Fruit fly (Drosophila melanogaster) whole organism, embryonic: ENCODE measurements around the gene CG17786.

Source experiments
- Atf-2 ChIP-seq: fragments of 200-800 bp; sonication (Bioruptor generic); optimal IDR thresholded peaks from 2 replicates; lab custom pipeline; 2016; ENCODE audit warnings: missing biosample characterization, missing genetic modification characterization
- CG10366 ChIP-seq: fragments of 200-800 bp; sonication (Bioruptor generic); IDR thresholded peaks from 2 replicates; pipeline ENCODE4 v1.3.6; 2022; ENCODE audit warnings: missing biosample characterization, missing genetic modification characterization
- CG11093 ChIP-seq: fragments of 200-800 bp; sonication (Bioruptor generic); IDR thresholded peaks from 3 replicates; pipeline ENCODE4 v1.3.6; 2022; ENCODE audit warnings: missing biosample characterization, missing genetic modification characterization
- CG14441 ChIP-seq: fragments of 200-800 bp; sonication (Bioruptor generic); IDR thresholded peaks from 2 replicates; pipeline ENCODE4 v1.3.6; 2022; ENCODE audit warnings: missing biosample characterization, missing genetic modification characterization
- CG14965 ChIP-seq: fragments of 200-800 bp; sonication (Bioruptor generic); optimal IDR thresholded peaks from 2 replicates; lab custom pipeline; 2016; ENCODE audit warnings: missing biosample characterization, missing genetic modification characterization, borderline replicate concordance
- CG15011 ChIP-seq: fragments of 200-800 bp; sonication (Bioruptor generic); optimal IDR thresholded peaks from 3 replicates; lab custom pipeline; 2018; ENCODE audit warnings: missing biosample characterization, mild to moderate bottlenecking, missing genetic modification characterization
- CG15601 ChIP-seq: fragments of 200-800 bp; sonication (Bioruptor generic); optimal IDR thresholded peaks from 3 replicates; lab custom pipeline; 2019; ENCODE audit warnings: missing biosample characterization, mild to moderate bottlenecking, missing genetic modification characterization, moderate library complexity
- CG17361 ChIP-seq: fragments of 200-800 bp; sonication (Bioruptor generic); IDR thresholded peaks from 3 replicates; pipeline ENCODE4 v1.3.6; 2022; ENCODE audit warnings: missing biosample characterization, missing genetic modification characterization
- CG18619 ChIP-seq: fragments of 200-800 bp; sonication (Bioruptor generic); optimal IDR thresholded peaks from 3 replicates; lab custom pipeline; 2017; ENCODE audit warnings: missing biosample characterization, mild to moderate bottlenecking, missing genetic modification characterization
- CG2678 ChIP-seq: fragments of 200-800 bp; sonication (Bioruptor generic); optimal IDR thresholded peaks from 3 replicates; lab custom pipeline; 2019; ENCODE audit warnings: missing biosample characterization, mild to moderate bottlenecking, missing genetic modification characterization, moderate library complexity
- CG30020 ChIP-seq: fragments of 200-800 bp; optimal IDR thresholded peaks from 2 replicates; lab custom pipeline; 2019; ENCODE audit warnings: missing biosample characterization, mild to moderate bottlenecking, missing genetic modification characterization, moderate library complexity
- CG3995 ChIP-seq: fragments of 200-800 bp; sonication (Bioruptor generic); optimal IDR thresholded peaks from 3 replicates; lab custom pipeline; 2016; ENCODE audit warnings: missing biosample characterization, missing genetic modification characterization
- CG43689 ChIP-seq: fragments of 200-800 bp; sonication (Bioruptor generic); IDR thresholded peaks from 2 replicates; pipeline ENCODE4 v1.3.6; 2022; ENCODE audit warnings: missing biosample characterization, missing genetic modification characterization
- CG8290 ChIP-seq, 3 experiments: fragments of 200-800 bp; sonication (Bioruptor generic); optimal IDR thresholded peaks; 2 replicates each; lab custom pipeline; 2016 to 2019; ENCODE audit warnings: missing biosample characterization in 3 of 3, missing genetic modification characterization in 3 of 3, mild to moderate bottlenecking in 2 of 3, moderate library complexity in 1 of 3
- CG8388 ChIP-seq: fragments of 200-800 bp; sonication (Bioruptor generic); optimal IDR thresholded peaks from 2 replicates; lab custom pipeline; 2019; ENCODE audit warnings: missing biosample characterization, mild to moderate bottlenecking, missing genetic modification characterization, moderate library complexity
- Chrac-16 ChIP-seq: fragments of 200-800 bp; sonication (Bioruptor generic); optimal IDR thresholded peaks from 3 replicates; lab custom pipeline; 2016; ENCODE audit warnings: missing biosample characterization, missing genetic modification characterization
- D ChIP-seq, 2 experiments: fragments of 200-800 bp in 1 of 2; fragments of >200 bp in 1 of 2; sonication (Bioruptor generic) in 1 of 2; optimal IDR thresholded peaks; 2 replicates in 1 of 2; 3 replicates in 1 of 2; lab custom pipeline; 2017; ENCODE audit warnings: mild to moderate bottlenecking in 1 of 2, missing biosample characterization in 1 of 2, missing genetic modification characterization in 1 of 2, missing genetic modification reagents in 1 of 2
- Dip2 ChIP-seq: fragments of 200-800 bp; sonication (Bioruptor generic); IDR thresholded peaks from 2 replicates; pipeline ENCODE4 v1.3.6; 2022; ENCODE audit warnings: missing biosample characterization, missing genetic modification characterization
- Doc3 ChIP-seq: fragments of 200-800 bp; sonication (Bioruptor generic); IDR thresholded peaks from 3 replicates; pipeline ENCODE4 v1.3.6; 2022; ENCODE audit warnings: missing biosample characterization, missing genetic modification characterization; ENCODE audit not compliant: partially characterized antibody
- Drgx ChIP-seq: fragments of 200-800 bp; sonication (Bioruptor generic); IDR thresholded peaks from 2 replicates; pipeline ENCODE4 v1.3.6; 2022; ENCODE audit warnings: missing biosample characterization, missing genetic modification characterization
- Ets65A ChIP-seq: fragments of 200-800 bp; sonication (Bioruptor generic); peaks from one replicate; lab custom pipeline; 2016; ENCODE audit warnings: missing biosample characterization, missing genetic modification characterization
- Fer2 ChIP-seq: fragments of 200-800 bp; sonication (Bioruptor generic); optimal IDR thresholded peaks from 2 replicates; lab custom pipeline; 2018; ENCODE audit warnings: missing biosample characterization, mild to moderate bottlenecking, missing genetic modification characterization, moderate library complexity
- Fer3 ChIP-seq: fragments of 200-800 bp; sonication (Bioruptor generic); optimal IDR thresholded peaks from 2 replicates; lab custom pipeline; 2018; ENCODE audit warnings: missing biosample characterization, mild to moderate bottlenecking, missing genetic modification characterization, moderate library complexity
- HLH54F ChIP-seq: fragments of 200-800 bp; sonication (Bioruptor generic); optimal IDR thresholded peaks from 3 replicates; lab custom pipeline; 2016; ENCODE audit warnings: missing biosample characterization, missing genetic modification characterization
- HmgZ ChIP-seq: fragments of 200-800 bp; sonication (Bioruptor generic); optimal IDR thresholded peaks from 2 replicates; lab custom pipeline; 2018; ENCODE audit warnings: missing biosample characterization, mild to moderate bottlenecking, missing genetic modification characterization
- Hmx ChIP-seq: fragments of 200-800 bp; sonication (Bioruptor generic); optimal IDR thresholded peaks from 2 replicates; lab custom pipeline; 2016; ENCODE audit warnings: missing biosample characterization, missing genetic modification characterization
- Hr3 ChIP-seq: fragments of 200-800 bp; sonication (Bioruptor generic); optimal IDR thresholded peaks from 3 replicates; lab custom pipeline; 2016; ENCODE audit warnings: missing biosample characterization, missing genetic modification characterization
- Nf-YA ChIP-seq: fragments of 200-800 bp; sonication (Bioruptor generic); IDR thresholded peaks from 2 replicates; pipeline ENCODE4 v1.3.6; 2022; ENCODE audit warnings: missing biosample characterization, missing genetic modification characterization
- Oli ChIP-seq: fragments of 200-800 bp; sonication (Bioruptor generic); optimal IDR thresholded peaks from 2 replicates; lab custom pipeline; 2018; ENCODE audit warnings: missing biosample characterization, mild to moderate bottlenecking, missing genetic modification characterization, moderate library complexity
- Rx ChIP-seq: fragments of 200-800 bp; sonication (Bioruptor generic); IDR thresholded peaks from 2 replicates; pipeline ENCODE4 v1.3.6; 2022; ENCODE audit warnings: missing biosample characterization, missing genetic modification characterization
- Six4 ChIP-seq: fragments of 200-800 bp; sonication (Bioruptor generic); optimal IDR thresholded peaks from 2 replicates; lab custom pipeline; 2016; ENCODE audit warnings: missing biosample characterization, missing genetic modification characterization
- Ssrp ChIP-seq: fragments of 200-800 bp; sonication (Bioruptor generic); optimal IDR thresholded peaks from 2 replicates; lab custom pipeline; 2018; ENCODE audit warnings: missing biosample characterization, mild to moderate bottlenecking, missing genetic modification characterization, moderate library complexity
- YL-1 ChIP-seq: fragments of 200-800 bp; sonication (Bioruptor generic); optimal IDR thresholded peaks from 3 replicates; lab custom pipeline; 2017; ENCODE audit warnings: missing biosample characterization, mild to moderate bottlenecking, missing genetic modification characterization
- ash1 ChIP-seq: fragments of 200-800 bp; sonication (Bioruptor generic); optimal IDR thresholded peaks from 2 replicates; lab custom pipeline; 2018; ENCODE audit warnings: missing biosample characterization, mild to moderate bottlenecking, missing genetic modification characterization
- caup ChIP-seq: fragments of 200-800 bp; sonication (Bioruptor generic); optimal IDR thresholded peaks from 3 replicates; lab custom pipeline; 2017; ENCODE audit warnings: missing biosample characterization, mild to moderate bottlenecking, missing genetic modification characterization, moderate library complexity; ENCODE audit not compliant: severe bottlenecking
- crc ChIP-seq: fragments of 200-800 bp; sonication (Bioruptor generic); optimal IDR thresholded peaks from 2 replicates; lab custom pipeline; 2016; ENCODE audit warnings: missing biosample characterization, missing genetic modification characterization
- dm ChIP-seq: fragments of 200-800 bp; sonication (Bioruptor generic); optimal IDR thresholded peaks from 3 replicates; lab custom pipeline; 2016; ENCODE audit warnings: missing biosample characterization, missing genetic modification characterization
- dmrt11E ChIP-seq: fragments of 200-800 bp; sonication (Bioruptor generic); optimal IDR thresholded peaks from 3 replicates; lab custom pipeline; 2018; ENCODE audit warnings: missing biosample characterization, mild to moderate bottlenecking, missing genetic modification characterization, moderate library complexity
- ems ChIP-seq: fragments of 200-800 bp; sonication (Bioruptor generic); optimal IDR thresholded peaks from 3 replicates; lab custom pipeline; 2016; ENCODE audit warnings: missing biosample characterization, missing genetic modification characterization
- gem ChIP-seq: fragments of 200-800 bp; sonication (Bioruptor generic); optimal IDR thresholded peaks from 2 replicates; lab custom pipeline; 2019; ENCODE audit warnings: missing biosample characterization, mild to moderate bottlenecking, missing genetic modification characterization, moderate library complexity
- nau ChIP-seq: fragments of 200-800 bp; sonication (Bioruptor generic); optimal IDR thresholded peaks from 3 replicates; lab custom pipeline; 2017; ENCODE audit warnings: missing biosample characterization, mild to moderate bottlenecking, missing genetic modification characterization, missing genetic modification reagents
- psq ChIP-seq: fragments of 200-800 bp; sonication (Bioruptor generic); optimal IDR thresholded peaks from 2 replicates; lab custom pipeline; 2017; ENCODE audit warnings: missing biosample characterization, missing genetic modification characterization
- rib ChIP-seq: fragments of 200-800 bp; sonication (Bioruptor generic); IDR thresholded peaks from 2 replicates; pipeline ENCODE4 v1.3.6; 2022; ENCODE audit warnings: missing biosample characterization, missing genetic modification characterization
- sens ChIP-seq: fragments of 200-800 bp; sonication (Bioruptor generic); peaks from one replicate; lab custom pipeline; 2016; ENCODE audit warnings: missing biosample characterization, missing genetic modification characterization
- seq ChIP-seq: fragments of 200-800 bp; sonication (Bioruptor generic); IDR thresholded peaks from 2 replicates; pipeline ENCODE4 v1.3.6; 2022; ENCODE audit warnings: missing biosample characterization, missing genetic modification characterization
- stwl ChIP-seq: fragments of 200-800 bp; sonication (Bioruptor generic); optimal IDR thresholded peaks from 3 replicates; lab custom pipeline; 2018; ENCODE audit warnings: missing biosample characterization, mild to moderate bottlenecking, missing genetic modification characterization, moderate library complexity
- tna ChIP-seq: fragments of 200-800 bp; sonication (Bioruptor generic); IDR thresholded peaks from 2 replicates; pipeline ENCODE4 v1.3.6; 2022; ENCODE audit warnings: missing biosample characterization, missing genetic modification characterization; ENCODE audit not compliant: partially characterized antibody
- twi ChIP-seq: fragments of 200-800 bp; optimal IDR thresholded peaks from 2 replicates; lab custom pipeline; 2019; ENCODE audit warnings: missing biosample characterization, mild to moderate bottlenecking, missing genetic modification characterization, moderate library complexity
- unc-4 ChIP-seq: fragments of 200-800 bp; sonication (Bioruptor generic); IDR thresholded peaks from 2 replicates; pipeline ENCODE4 v1.3.6; 2022; ENCODE audit warnings: missing biosample characterization, missing genetic modification characterization; ENCODE audit not compliant: partially characterized antibody
- vvl ChIP-seq: fragments of 200-800 bp; sonication (Bioruptor generic); IDR thresholded peaks from 2 replicates; pipeline ENCODE4 v1.3.6; 2022; ENCODE audit warnings: missing biosample characterization, missing genetic modification characterization

Gene CG17786

dm6 chr3R:24226744-24227143, 8.2 kb upstream of the CG17786 start, which contains the start of the genes Spps and CG13609 (continued):
- TF ChIP-seq Nf-YA (GFP tag; lab: Robert Waterston, UW): 0 out of 2 replicates have a peak, but pooled peaks have one; percentile 20
- no peak for TF ChIP-seq Drgx (GFP tag; lab: Robert Waterston, UW)
- no peak for TF ChIP-seq Chrac-16
- TF ChIP-seq CG8388: no peak
- TF ChIP-seq tna (GFP tag; lab: Robert Waterston, UW): peak; percentile 93
- TF ChIP-seq Fer3 (tag; lab: Kevin White, UChicago): no peak
- TF ChIP-seq twi (tag; lab: Kevin White, UChicago): no peak
- no peak for TF ChIP-seq sens (GFP tag; lab: Kevin White, UChicago)
- TF ChIP-seq ems (GFP tag; lab: Kevin White, UChicago): peak; percentile 1
- no peak for TF ChIP-seq Rx (GFP tag; lab: Robert Waterston, UW)
- no peak for TF ChIP-seq Dip2 (GFP tag; lab: Robert Waterston, UW)
- TF ChIP-seq HLH54F (GFP tag; lab: Kevin White, UChicago): no peak
- TF ChIP-seq HmgZ (tag; lab: Kevin White, UChicago): peak; percentile 71
- TF ChIP-seq Oli (tag; lab: Kevin White, UChicago): no peak
- TF ChIP-seq YL-1 (GFP tag; lab: Kevin White, UChicago): peak; percentile 89
- peak; percentile 14 for TF ChIP-seq dm
- peak; percentile 83 for TF ChIP-seq unc-4
- no peak for TF ChIP-seq CG15011 (GFP tag; lab: Kevin White, UChicago)
- no peak for TF ChIP-seq rib
- peak; percentile 72 for TF ChIP-seq CG3995 (GFP tag; lab: Kevin White, UChicago)
- TF ChIP-seq Fer2 (tag; lab: Kevin White, UChicago): no peak
- peak; percentile 33 for TF ChIP-seq caup
- peak; percentile 9 for TF ChIP-seq CG8290 (GFP tag; optimal IDR thresholded peaks at IDR 0.05; lab: Kevin White, UChicago)
- peak in 1 of 2 experiments; percentile 74 for TF ChIP-seq CG8290 (tag; optimal IDR thresholded peaks at IDR 0.05; lab: Kevin White, UChicago)
- TF ChIP-seq CG2678: no peak
- TF ChIP-seq CG11093 (GFP tag; lab: Robert Waterston, UW): no peak
- TF ChIP-seq D (optimal IDR thresholded peaks at IDR 0.05; lab: Kevin White, UChicago): no peak
- TF ChIP-seq D (GFP tag; optimal IDR thresholded peaks at IDR 0.05; lab: Kevin White, UChicago): no peak
- TF ChIP-seq CG14441: 0 out of 2 replicates have a peak, but pooled peaks have one; percentile 5
- TF ChIP-seq nau (GFP tag; lab: Kevin White, UChicago): no peak
- peak; percentile 78 for TF ChIP-seq Ets65A (GFP tag; lab: Kevin White, UChicago)
- peak; percentile 44 for TF ChIP-seq vvl (GFP tag; lab: Robert Waterston, UW)
- no peak for TF ChIP-seq Six4 (GFP tag; lab: Kevin White, UChicago)
- no peak for TF ChIP-seq CG15601 (tag; lab: Kevin White, UChicago)
- TF ChIP-seq Atf-2 (GFP tag; lab: Kevin White, UChicago): no peak
- no peak for TF ChIP-seq CG18619 (GFP tag; lab: Kevin White, UChicago)
- no peak for TF ChIP-seq CG43689 (GFP tag; lab: Robert Waterston, UW)
- TF ChIP-seq Doc3 (GFP tag; lab: Robert Waterston, UW): peak; percentile 83
- TF ChIP-seq crc (GFP tag; lab: Kevin White, UChicago): no peak
- no peak for TF ChIP-seq CG17361 (GFP tag; lab: Robert Waterston, UW)
- TF ChIP-seq gem: no peak
- no peak for TF ChIP-seq psq
- TF ChIP-seq CG10366 (GFP tag; lab: Robert Waterston, UW): no peak
- TF ChIP-seq CG14965 (GFP tag; lab: Kevin White, UChicago): no peak
- no peak for TF ChIP-seq seq (GFP tag; lab: Robert Waterston, UW)
- TF ChIP-seq Hr3 (GFP tag; lab: Kevin White, UChicago): no peak
- TF ChIP-seq stwl (tag; lab: Kevin White, UChicago): peak; percentile 88
- TF ChIP-seq Ssrp (tag; lab: Kevin White, UChicago): no peak
- no peak for TF ChIP-seq ash1 (GFP tag; lab: Kevin White, UChicago)
- no peak for TF ChIP-seq Hmx (GFP tag; lab: Kevin White, UChicago)
- peak; percentile 4 for TF ChIP-seq dmrt11E (tag; lab: Kevin White, UChicago)
- TF ChIP-seq CG30020 (tag; lab: Kevin White, UChicago): peak; percentile 48
